Worm (Caenorhabditis elegans) whole organism, mixed stage, embryonic: ENCODE measurements around the gene best-15.

Source experiments
- M03D4.4 ChIP-seq: sonication (generic microtip); optimal IDR thresholded peaks from 2 replicates; lab custom pipeline; 2017; ENCODE audit warnings: mild to moderate bottlenecking, missing genetic modification characterization, missing compliant biosample characterization
- blmp-1 ChIP-seq: fragments of 150-350 bp; optimal IDR thresholded peaks from 2 replicates; lab custom pipeline; 2014; ENCODE audit warnings: missing biosample characterization, missing genetic modification characterization
- ceh-39 ChIP-seq: fragments of 150-350 bp; optimal IDR thresholded peaks from 2 replicates; lab custom pipeline; 2014; ENCODE audit warnings: missing biosample characterization, missing genetic modification characterization
- ceh-43 ChIP-seq: fragments of 200-800 bp; sonication (Bioruptor generic); optimal IDR thresholded peaks from 2 replicates; lab custom pipeline; 2018; ENCODE audit warnings: mild to moderate bottlenecking, missing genetic modification characterization, moderate library complexity, missing compliant biosample characterization
- ces-1 ChIP-seq: fragments of 150-350 bp; optimal IDR thresholded peaks from 2 replicates; lab custom pipeline; 2014; ENCODE audit warnings: missing biosample characterization, missing genetic modification reagents, missing genetic modification characterization
- cnd-1 ChIP-seq: fragments of 200-800 bp; sonication (Bioruptor generic); optimal IDR thresholded peaks from 2 replicates; lab custom pipeline; 2018; ENCODE audit warnings: mild to moderate bottlenecking, missing genetic modification characterization, missing compliant biosample characterization
- drap-1 ChIP-seq: fragments of 200-800 bp; sonication (Bioruptor generic); optimal IDR thresholded peaks from 3 replicates; lab custom pipeline; 2018; ENCODE audit warnings: mild to moderate bottlenecking, missing genetic modification characterization, missing compliant biosample characterization
- elt-1 ChIP-seq: sonication (generic microtip); optimal IDR thresholded peaks from 2 replicates; lab custom pipeline; 2017; ENCODE audit warnings: missing genetic modification characterization, mild to moderate bottlenecking, missing compliant biosample characterization, antibody characterized with exemption, moderate library complexity, borderline replicate concordance; ENCODE audit not compliant: insufficient read depth
- elt-3 ChIP-seq: fragments of 150-350 bp; optimal IDR thresholded peaks from 2 replicates; lab custom pipeline; 2014; ENCODE audit warnings: missing biosample characterization, missing genetic modification characterization
- flh-1 ChIP-seq: fragments of 200-800 bp; sonication (Bioruptor generic); optimal IDR thresholded peaks from 2 replicates; lab custom pipeline; 2018; ENCODE audit warnings: mild to moderate bottlenecking, missing genetic modification characterization, moderate library complexity, missing compliant biosample characterization
- ham-2 ChIP-seq: fragments of 200-800 bp; sonication (Bioruptor generic); optimal IDR thresholded peaks from 2 replicates; lab custom pipeline; 2018; ENCODE audit warnings: mild to moderate bottlenecking, missing genetic modification characterization, missing compliant biosample characterization
- hlh-1 ChIP-seq: fragments of 150-350 bp; optimal IDR thresholded peaks from 2 replicates; lab custom pipeline; 2014; ENCODE audit warnings: missing biosample characterization, missing genetic modification reagents, missing genetic modification characterization
- lin-32 ChIP-seq: fragments of 200-800 bp; sonication (Bioruptor generic); optimal IDR thresholded peaks from 2 replicates; lab custom pipeline; 2018; ENCODE audit warnings: mild to moderate bottlenecking, missing genetic modification characterization, missing compliant biosample characterization
- lsy-2 ChIP-seq: fragments of 150-350 bp; optimal IDR thresholded peaks from 2 replicates; lab custom pipeline; 2014; ENCODE audit warnings: missing biosample characterization, missing genetic modification characterization
- mab-5 ChIP-seq: fragments of 150-350 bp; optimal IDR thresholded peaks from 2 replicates; lab custom pipeline; 2014; ENCODE audit warnings: missing biosample characterization, missing genetic modification characterization
- mep-1 ChIP-seq: fragments of 150-350 bp; optimal IDR thresholded peaks from 2 replicates; lab custom pipeline; 2017; ENCODE audit warnings: missing biosample characterization, missing genetic modification reagents, missing genetic modification characterization, inconsistent platforms
- mls-2 ChIP-seq: sonication (generic microtip); optimal IDR thresholded peaks from 2 replicates; lab custom pipeline; 2016; ENCODE audit warnings: mild to moderate bottlenecking, missing genetic modification characterization, moderate library complexity, missing compliant biosample characterization
- nhr-12 ChIP-seq: fragments of 150-350 bp; optimal IDR thresholded peaks from 2 replicates; lab custom pipeline; 2014; ENCODE audit warnings: missing biosample characterization, missing genetic modification characterization
- nhr-2 ChIP-seq: fragments of 150-350 bp; optimal IDR thresholded peaks from 2 replicates; lab custom pipeline; 2014; ENCODE audit warnings: missing biosample characterization, missing genetic modification characterization
- nhr-237 ChIP-seq: fragments of 150-350 bp; optimal IDR thresholded peaks from 2 replicates; lab custom pipeline; 2014; ENCODE audit warnings: missing biosample characterization, missing genetic modification characterization
- nhr-28 ChIP-seq: fragments of 150-350 bp; optimal IDR thresholded peaks from 2 replicates; lab custom pipeline; 2014; ENCODE audit warnings: missing biosample characterization, missing genetic modification characterization
- nhr-76 ChIP-seq: sonication (generic microtip); optimal IDR thresholded peaks from 2 replicates; lab custom pipeline; 2017; ENCODE audit warnings: missing biosample characterization, missing genetic modification characterization
- pha-4 ChIP-seq: fragments of 150-350 bp; optimal IDR thresholded peaks from 2 replicates; lab custom pipeline; 2018; ENCODE audit warnings: missing biosample characterization, missing genetic modification reagents, missing genetic modification characterization
- sem-2 ChIP-seq: fragments of 200-800 bp; sonication (Bioruptor generic); optimal IDR thresholded peaks from 2 replicates; lab custom pipeline; 2018; ENCODE audit warnings: mild to moderate bottlenecking, missing genetic modification characterization, missing compliant biosample characterization
- snpc-4 ChIP-seq: fragments of 150-350 bp; optimal IDR thresholded peaks from 2 replicates; lab custom pipeline; 2014; ENCODE audit warnings: missing biosample characterization, missing genetic modification characterization
- sptf-1 ChIP-seq: sonication (generic microtip); optimal IDR thresholded peaks from 2 replicates; lab custom pipeline; 2017; ENCODE audit warnings: mild to moderate bottlenecking, missing genetic modification characterization, moderate library complexity, missing compliant biosample characterization
- tbx-8 ChIP-seq: fragments of 200-800 bp; sonication (Bioruptor generic); optimal IDR thresholded peaks from 2 replicates; lab custom pipeline; 2018; ENCODE audit warnings: mild to moderate bottlenecking, missing genetic modification characterization, moderate library complexity, missing compliant biosample characterization
- unc-120 ChIP-seq: sonication (generic microtip); optimal IDR thresholded peaks from 2 replicates; lab custom pipeline; 2017; ENCODE audit warnings: missing genetic modification characterization, missing compliant biosample characterization; ENCODE audit not compliant: poor library complexity, severe bottlenecking
- unc-39 ChIP-seq: fragments of 150-350 bp; optimal IDR thresholded peaks from 2 replicates; lab custom pipeline; 2014; ENCODE audit warnings: missing biosample characterization, missing genetic modification characterization
- zip-8 ChIP-seq: fragments of 150-350 bp; optimal IDR thresholded peaks from 2 replicates; lab custom pipeline; 2014; ENCODE audit warnings: missing biosample characterization, missing genetic modification characterization
- ztf-11 ChIP-seq: fragments of 150-350 bp; optimal IDR thresholded peaks from 2 replicates; lab custom pipeline; 2014; ENCODE audit warnings: missing biosample characterization, missing genetic modification characterization

best-15 gene

ce11 chrIV:10842705-10843364 is 10.8 kb upstream of the best-15 start, which contains the start of gene T11G6.5:
TSS of gene T11G6.5 (minus strand) at chrIV:10842755.
- TF ChIP-seq elt-1 (tag; lab: Kevin White, UChicago), result no peak
- TF ChIP-seq lsy-2 (tag; lab: Kevin White, UChicago), result peak; percentile 93

- TF ChIP-seq ces-1, result no peak
- TF ChIP-seq nhr-237, result no peak
- no peak for TF ChIP-seq mab-5 (tag; lab: Kevin White, UChicago)
- TF ChIP-seq elt-3 (tag; lab: Kevin White, UChicago), result no peak
- TF ChIP-seq elt-1 (tag; lab: Kevin White, UChicago), result no peak
- TF ChIP-seq drap-1, result no peak
- no peak for TF ChIP-seq ceh-39 (tag; lab: Kevin White, UChicago)
- no peak for TF ChIP-seq blmp-1
- TF ChIP-seq zip-8 (tag; lab: Kevin White, UChicago), result no peak
- no peak for TF ChIP-seq ceh-43 (GFP tag; lab: Kevin White, UChicago)
- no peak for TF ChIP-seq ham-2 (GFP tag; lab: Kevin White, UChicago)
- TF ChIP-seq lin-32 (GFP tag; lab: Kevin White, UChicago), result no peak
- TF ChIP-seq unc-39 (tag; lab: Kevin White, UChicago), result no peak
- no peak for TF ChIP-seq nhr-28 (tag; lab: Kevin White, UChicago)
- no peak for TF ChIP-seq unc-120 (tag; lab: Kevin White, UChicago)
- no peak for TF ChIP-seq mep-1 (tag; lab: Kevin White, UChicago)
- TF ChIP-seq cnd-1 (tag; lab: Kevin White, UChicago), result no peak
These were observed 10.2 kb upstream of the best-15 start for ce11 chrIV:10842232-10842631.

- TF ChIP-seq unc-39 (tag; lab: Kevin White, UChicago) (no peak), nhr-28 (tag; lab: Kevin White, UChicago) (no peak), tbx-8 (GFP tag; lab: Kevin White, UChicago) (no peak), mep-1 (tag; lab: Kevin White, UChicago) (no peak), flh-1 (GFP tag; lab: Kevin White, UChicago) (no peak), elt-1 (tag; lab: Kevin White, UChicago) (no peak), ceh-39 (tag; lab: Kevin White, UChicago) (no peak), zip-8 (tag; lab: Kevin White, UChicago) (no peak), unc-120 (tag; lab: Kevin White, UChicago) (no peak), nhr-2 (no peak), ces-1 (no peak), pha-4 (no peak), sptf-1 (tag; lab: Kevin White, UChicago) (no peak), cnd-1 (tag; lab: Kevin White, UChicago) (no peak), ham-2 (GFP tag; lab: Kevin White, UChicago) (no peak), mls-2 (tag; lab: Kevin White, UChicago) (no peak), blmp-1 (no peak), M03D4.4 (no peak), drap-1 (no peak), ztf-11 (tag; lab: Kevin White, UChicago) (no peak)
These were observed 4.0 kb downstream of the best-15 start, which contains the start of gene npax-3 for ce11 chrIV:10828049-10828448. TSS of gene npax-3 (minus strand) at chrIV:10828149.

- TF ChIP-seq ceh-43 (GFP tag; lab: Kevin White, UChicago) (no peak), sptf-1 (tag; lab: Kevin White, UChicago) (no peak), drap-1 (no peak), lsy-2 (tag; lab: Kevin White, UChicago) (no peak), flh-1 (GFP tag; lab: Kevin White, UChicago) (no peak), ham-2 (GFP tag; lab: Kevin White, UChicago) (no peak), ceh-39 (tag; lab: Kevin White, UChicago) (no peak), ces-1 (no peak), cnd-1 (tag; lab: Kevin White, UChicago) (no peak), lin-32 (GFP tag; lab: Kevin White, UChicago) (no peak), sem-2 (GFP tag; lab: Kevin White, UChicago) (no peak), snpc-4 (tag; lab: Kevin White, UChicago) (no peak)
These were observed 6.0 kb downstream of the best-15 start for ce11 chrIV:10826029-10826428.

- TF ChIP-seq nhr-12 (tag; lab: Kevin White, UChicago), result no peak
- TF ChIP-seq nhr-237, result no peak
- no peak for TF ChIP-seq elt-3 (tag; lab: Kevin White, UChicago)
- no peak for TF ChIP-seq mls-2 (tag; lab: Kevin White, UChicago)
- no peak for TF ChIP-seq mab-5 (tag; lab: Kevin White, UChicago)
- no peak for TF ChIP-seq ztf-11 (tag; lab: Kevin White, UChicago)
- TF ChIP-seq lsy-2 (tag; lab: Kevin White, UChicago), result no peak
- no peak for TF ChIP-seq M03D4.4
- no peak for TF ChIP-seq lin-32 (GFP tag; lab: Kevin White, UChicago)
- TF ChIP-seq blmp-1, result no peak
- no peak for TF ChIP-seq hlh-1 (tag; lab: Kevin White, UChicago)
- no peak for TF ChIP-seq sem-2 (GFP tag; lab: Kevin White, UChicago)
- TF ChIP-seq unc-39 (tag; lab: Kevin White, UChicago), result no peak
- TF ChIP-seq tbx-8 (GFP tag; lab: Kevin White, UChicago), result no peak
- no peak for TF ChIP-seq nhr-76 (tag; lab: Kevin White, UChicago)
- no peak for TF ChIP-seq drap-1
- TF ChIP-seq zip-8 (tag; lab: Kevin White, UChicago), result no peak
- TF ChIP-seq nhr-28 (tag; lab: Kevin White, UChicago), result no peak
- TF ChIP-seq, all 35 proteins: peak for 0
These were observed 6.7 kb downstream of the best-15 start for ce11 chrIV:10825383-10825782.
